Fruit fly (Drosophila melanogaster) whole organism, embryonic: ENCODE data around the gene CG15818.
A peak's percentile ranks its signal among the peaks of the same experiment; 100 is the strongest.

Experiments used
- Atf-2 ChIP-seq: fragments of 200-800 bp; sonication (Bioruptor generic); optimal IDR thresholded peaks from 2 replicates; lab custom pipeline; 2016; ENCODE audit warnings: missing biosample characterization, missing genetic modification characterization
- CG10209 ChIP-seq: fragments of 200-800 bp; sonication (Bioruptor generic); optimal IDR thresholded peaks from 3 replicates; lab custom pipeline; 2017; ENCODE audit warnings: missing biosample characterization, mild to moderate bottlenecking, missing genetic modification characterization, missing genetic modification reagents
- CG10274 ChIP-seq: fragments of 200-800 bp; sonication (Bioruptor generic); optimal IDR thresholded peaks from 3 replicates; lab custom pipeline; 2017; ENCODE audit warnings: missing biosample characterization, mild to moderate bottlenecking, missing genetic modification characterization
- CG10654 ChIP-seq: fragments of 200-800 bp; sonication (Bioruptor generic); optimal IDR thresholded peaks from 2 replicates; lab custom pipeline; 2016; ENCODE audit warnings: missing biosample characterization, missing genetic modification characterization
- CG10959 ChIP-seq: fragments of 200-800 bp; sonication (Bioruptor generic); IDR thresholded peaks from 2 replicates; pipeline ENCODE4 v1.3.6; 2022; ENCODE audit warnings: missing biosample characterization, missing genetic modification characterization
- CG11093 ChIP-seq: fragments of 200-800 bp; sonication (Bioruptor generic); IDR thresholded peaks from 3 replicates; pipeline ENCODE4 v1.3.6; 2022; ENCODE audit warnings: missing biosample characterization, missing genetic modification characterization
- CG11398 ChIP-seq: fragments of 200-800 bp; sonication (Bioruptor generic); optimal IDR thresholded peaks from 2 replicates; lab custom pipeline; 2016; ENCODE audit warnings: missing biosample characterization, missing genetic modification characterization
- CG11504 ChIP-seq: fragments of 200-800 bp; sonication (Bioruptor generic); optimal IDR thresholded peaks from 3 replicates; lab custom pipeline; 2019; ENCODE audit warnings: missing biosample characterization, mild to moderate bottlenecking, missing genetic modification characterization, moderate library complexity
- CG14710 ChIP-seq: fragments of 200-800 bp; sonication (Bioruptor generic); optimal IDR thresholded peaks from 3 replicates; lab custom pipeline; 2019; ENCODE audit warnings: missing biosample characterization, mild to moderate bottlenecking, missing genetic modification characterization, moderate library complexity
- CG15479 ChIP-seq: fragments of 200-800 bp; sonication (Bioruptor generic); optimal IDR thresholded peaks from 3 replicates; lab custom pipeline; 2019; ENCODE audit warnings: missing biosample characterization, mild to moderate bottlenecking, missing genetic modification characterization, moderate library complexity
- CG16863 ChIP-seq: fragments of 200-800 bp; sonication (Bioruptor generic); optimal IDR thresholded peaks from 3 replicates; lab custom pipeline; 2016; ENCODE audit warnings: missing biosample characterization, missing genetic modification characterization
- CG17612 ChIP-seq: fragments of 200-800 bp; sonication (Bioruptor generic); IDR thresholded peaks from 2 replicates; pipeline ENCODE4 v1.3.6; 2022; ENCODE audit warnings: missing biosample characterization, missing genetic modification characterization
- CG17802 ChIP-seq: fragments of 200-800 bp; sonication (Bioruptor generic); optimal IDR thresholded peaks from 2 replicates; lab custom pipeline; 2018; ENCODE audit warnings: missing biosample characterization, mild to moderate bottlenecking, missing genetic modification characterization, moderate library complexity
- CG2120 ChIP-seq: fragments of 200-800 bp; sonication (Bioruptor generic); optimal IDR thresholded peaks from 3 replicates; lab custom pipeline; 2016; ENCODE audit warnings: missing biosample characterization, missing genetic modification characterization
- CG2129 ChIP-seq: fragments of 200-800 bp; sonication (Bioruptor generic); IDR thresholded peaks from 2 replicates; pipeline ENCODE4 v1.3.6; 2022; ENCODE audit warnings: missing biosample characterization, missing genetic modification characterization; ENCODE audit not compliant: partially characterized antibody
- CG3281 ChIP-seq: fragments of 200-800 bp; sonication (Bioruptor generic); optimal IDR thresholded peaks from 3 replicates; lab custom pipeline; 2017; ENCODE audit warnings: missing biosample characterization, mild to moderate bottlenecking, missing genetic modification characterization
- CG3838 ChIP-seq: fragments of 200-800 bp; sonication (Bioruptor generic); optimal IDR thresholded peaks from 3 replicates; lab custom pipeline; 2016; ENCODE audit warnings: missing biosample characterization, missing genetic modification characterization
- CG7839 ChIP-seq: fragments of 200-800 bp; sonication (Bioruptor generic); optimal IDR thresholded peaks from 3 replicates; lab custom pipeline; 2018; ENCODE audit warnings: missing biosample characterization, mild to moderate bottlenecking, missing genetic modification characterization, moderate library complexity
- CG7987 ChIP-seq: fragments of 200-800 bp; sonication (Bioruptor generic); optimal IDR thresholded peaks from 2 replicates; lab custom pipeline; 2018; ENCODE audit warnings: missing biosample characterization, mild to moderate bottlenecking, missing genetic modification characterization, moderate library complexity
- CG9932 ChIP-seq: fragments of 200-800 bp; sonication (Bioruptor generic); IDR thresholded peaks from 2 replicates; pipeline ENCODE4 v1.3.6; 2022; ENCODE audit warnings: missing biosample characterization, missing genetic modification characterization
- Hey ChIP-seq: fragments of 200-800 bp; sonication (Bioruptor generic); optimal IDR thresholded peaks from 3 replicates; lab custom pipeline; 2018; ENCODE audit warnings: missing biosample characterization, mild to moderate bottlenecking, missing genetic modification characterization
- Kr ChIP-seq: fragments of 200-800 bp; sonication (Bioruptor generic); optimal IDR thresholded peaks from 2 replicates; lab custom pipeline; 2017; ENCODE audit warnings: missing biosample characterization, mild to moderate bottlenecking, missing genetic modification characterization
- Sin3A ChIP-seq: fragments of >200 bp; optimal IDR thresholded peaks from 2 replicates; lab custom pipeline; 2018
- Tbp ChIP-seq: fragments of >200 bp; optimal IDR thresholded peaks from 2 replicates; lab custom pipeline; 2018; ENCODE audit warnings: missing biosample characterization, missing genetic modification characterization
- Usf ChIP-seq: fragments of 200-800 bp; sonication (Bioruptor generic); optimal IDR thresholded peaks from 2 replicates; lab custom pipeline; 2017; ENCODE audit warnings: missing genotype, missing biosample characterization, missing genetic modification characterization
- ash1 ChIP-seq: fragments of 200-800 bp; sonication (Bioruptor generic); optimal IDR thresholded peaks from 2 replicates; lab custom pipeline; 2018; ENCODE audit warnings: missing biosample characterization, mild to moderate bottlenecking, missing genetic modification characterization
- bbx ChIP-seq: fragments of 200-800 bp; sonication (Bioruptor generic); IDR thresholded peaks from 2 replicates; pipeline ENCODE4 v1.3.6; 2022; ENCODE audit warnings: missing biosample characterization, missing genetic modification characterization; ENCODE audit not compliant: partially characterized antibody
- bcd ChIP-seq: fragments of 200-800 bp; sonication (Bioruptor generic); optimal IDR thresholded peaks from 2 replicates; lab custom pipeline; 2017; ENCODE audit warnings: missing biosample characterization, mild to moderate bottlenecking, missing genetic modification characterization
- cad ChIP-seq: fragments of >200 bp; optimal IDR thresholded peaks from 2 replicates; lab custom pipeline; 2017; ENCODE audit warnings: missing biosample characterization, missing genetic modification characterization
- chm ChIP-seq: fragments of 200-800 bp; sonication (Bioruptor generic); IDR thresholded peaks from 2 replicates; pipeline ENCODE4 v1.3.6; 2022; ENCODE audit warnings: missing biosample characterization, missing genetic modification characterization
- croc ChIP-seq: fragments of 200-800 bp; sonication (Bioruptor generic); conservative IDR thresholded peaks from 3 replicates; pipeline ENCODE4 v1.3.6; 2022; ENCODE audit warnings: missing biosample characterization, missing genetic modification characterization
- dmrt11E ChIP-seq: fragments of 200-800 bp; sonication (Bioruptor generic); optimal IDR thresholded peaks from 3 replicates; lab custom pipeline; 2018; ENCODE audit warnings: missing biosample characterization, mild to moderate bottlenecking, missing genetic modification characterization, moderate library complexity
- eve ChIP-seq, 2 experiments: fragments of >200 bp; optimal IDR thresholded peaks; 2 replicates each; lab custom pipeline; 2017; ENCODE audit warnings: missing biosample characterization in 2 of 2, missing genetic modification characterization in 2 of 2
- exex ChIP-seq: fragments of 200-800 bp; sonication (Bioruptor generic); optimal IDR thresholded peaks from 4 replicates; lab custom pipeline; 2018; ENCODE audit warnings: missing biosample characterization, mild to moderate bottlenecking, missing genetic modification characterization, moderate library complexity
- eyg ChIP-seq: fragments of 200-800 bp; sonication (Bioruptor generic); optimal IDR thresholded peaks from 3 replicates; lab custom pipeline; 2016; ENCODE audit warnings: missing biosample characterization, missing genetic modification characterization
- grau ChIP-seq: fragments of 200-800 bp; optimal IDR thresholded peaks from 3 replicates; lab custom pipeline; 2019; ENCODE audit warnings: missing biosample characterization, mild to moderate bottlenecking, missing genetic modification characterization, moderate library complexity
- gsb ChIP-seq: fragments of 200-800 bp; sonication (Bioruptor generic); IDR thresholded peaks from 2 replicates; pipeline ENCODE4 v1.3.6; 2022; ENCODE audit warnings: missing biosample characterization, missing genetic modification characterization
- hbn ChIP-seq: fragments of 200-800 bp; sonication (Bioruptor generic); IDR thresholded peaks from 2 replicates; pipeline ENCODE4 v1.3.6; 2022; ENCODE audit warnings: missing biosample characterization, missing genetic modification characterization; ENCODE audit not compliant: partially characterized antibody
- klu ChIP-seq: fragments of 200-800 bp; sonication (Bioruptor generic); IDR thresholded peaks from 2 replicates; pipeline ENCODE4 v1.3.6; 2022; ENCODE audit warnings: missing biosample characterization, missing genetic modification characterization
- pfk ChIP-seq: fragments of 200-800 bp; sonication (Bioruptor generic); optimal IDR thresholded peaks from 2 replicates; lab custom pipeline; 2018; ENCODE audit warnings: missing biosample characterization, mild to moderate bottlenecking, missing genetic modification characterization, moderate library complexity
- pho ChIP-seq: fragments of 200-800 bp; sonication (Bioruptor generic); optimal IDR thresholded peaks from 2 replicates; lab custom pipeline; 2016; ENCODE audit warnings: missing biosample characterization, missing genetic modification characterization
- pros ChIP-seq: fragments of 200-800 bp; sonication (Bioruptor generic); optimal IDR thresholded peaks from 3 replicates; lab custom pipeline; 2019; ENCODE audit warnings: missing biosample characterization, mild to moderate bottlenecking, missing genetic modification characterization, moderate library complexity
- pum ChIP-seq: fragments of 200-800 bp; sonication (Bioruptor generic); optimal IDR thresholded peaks from 2 replicates; lab custom pipeline; 2016; ENCODE audit warnings: missing biosample characterization, missing genetic modification characterization
- rib ChIP-seq: fragments of 200-800 bp; sonication (Bioruptor generic); IDR thresholded peaks from 2 replicates; pipeline ENCODE4 v1.3.6; 2022; ENCODE audit warnings: missing biosample characterization, missing genetic modification characterization
- run ChIP-seq: fragments of 200-800 bp; sonication (Bioruptor generic); optimal IDR thresholded peaks from 3 replicates; lab custom pipeline; 2018; ENCODE audit warnings: missing biosample characterization, mild to moderate bottlenecking, missing genetic modification characterization
- schlank ChIP-seq: fragments of 200-800 bp; sonication (Bioruptor generic); optimal IDR thresholded peaks from 2 replicates; lab custom pipeline; 2018; ENCODE audit warnings: missing biosample characterization, mild to moderate bottlenecking, missing genetic modification characterization
- sens-2 ChIP-seq: fragments of 200-800 bp; sonication (Bioruptor generic); IDR thresholded peaks from 2 replicates; pipeline ENCODE4 v1.3.6; 2022; ENCODE audit warnings: missing biosample characterization, missing genetic modification characterization
- trh ChIP-seq: fragments of 200-800 bp; sonication (Bioruptor generic); optimal IDR thresholded peaks from 2 replicates; lab custom pipeline; 2016; ENCODE audit warnings: missing biosample characterization, missing genetic modification characterization
- twi ChIP-seq: fragments of 200-800 bp; optimal IDR thresholded peaks from 2 replicates; lab custom pipeline; 2019; ENCODE audit warnings: missing biosample characterization, mild to moderate bottlenecking, missing genetic modification characterization, moderate library complexity
- unc-4 ChIP-seq: fragments of 200-800 bp; sonication (Bioruptor generic); IDR thresholded peaks from 2 replicates; pipeline ENCODE4 v1.3.6; 2022; ENCODE audit warnings: missing biosample characterization, missing genetic modification characterization; ENCODE audit not compliant: partially characterized antibody

The CG15818 gene

dm6 chr2L:7433957-7434736, 23.4 kb downstream of the CG15818 start (continued):
- TF ChIP-seq unc-4 (GFP tag; lab: Robert Waterston, UW), result no peak
- peak; percentile 88 for TF ChIP-seq CG9932
- TF ChIP-seq CG7987 (GFP tag; lab: Kevin White, UChicago), result no peak
- no peak for TF ChIP-seq bbx
- TF ChIP-seq CG15479 (GFP tag; lab: Kevin White, UChicago), result no peak
- no peak for TF ChIP-seq pros (GFP tag; lab: Kevin White, UChicago)
- peak; percentile 6 for TF ChIP-seq twi (tag; lab: Kevin White, UChicago)
- no peak for TF ChIP-seq CG14710 (tag; lab: Kevin White, UChicago)
- peak; percentile 74 for TF ChIP-seq CG3281 (GFP tag; lab: Kevin White, UChicago)
- no peak for TF ChIP-seq hbn (GFP tag; lab: Robert Waterston, UW)
- TF ChIP-seq CG10654 (GFP tag; lab: Kevin White, UChicago), result no peak
- peak; percentile 90 for TF ChIP-seq CG2120 (GFP tag; lab: Kevin White, UChicago)
- peak; percentile 73; the same call in 1 of the 2 replicates for TF ChIP-seq chm (GFP tag; lab: Robert Waterston, UW)
- TF ChIP-seq dmrt11E, result peak; percentile 7
- peak; percentile 57 for TF ChIP-seq bcd (GFP tag; lab: Kevin White, UChicago)
- peak; percentile 78 for TF ChIP-seq exex (tag; lab: Kevin White, UChicago)
- TF ChIP-seq CG17802 (tag; lab: Kevin White, UChicago), result no peak
- peak; percentile 86 for TF ChIP-seq grau
- TF ChIP-seq Kr (GFP tag; lab: Kevin White, UChicago), result no peak
- no peak for TF ChIP-seq eyg
- peak; percentile 13; the same call in 1 of the 2 replicates for TF ChIP-seq sens-2
- peak; percentile 71 for TF ChIP-seq CG17612
- peak; percentile 45 for TF ChIP-seq gsb
- peak; percentile 90 for TF ChIP-seq CG11504 (tag; lab: Kevin White, UChicago)
- TF ChIP-seq Atf-2 (GFP tag; lab: Kevin White, UChicago), result no peak
- TF ChIP-seq CG11398 (GFP tag; lab: Kevin White, UChicago), result no peak
- no peak for TF ChIP-seq Sin3A (lab: Kevin White, UChicago)
- TF ChIP-seq Tbp (GFP tag; lab: Kevin White, UChicago), result no peak
- no peak for TF ChIP-seq cad
- TF ChIP-seq CG16863 (GFP tag; lab: Kevin White, UChicago), result peak; percentile 1
- peak; percentile 81 for TF ChIP-seq klu (GFP tag; lab: Robert Waterston, UW)
- peak; percentile 51 for TF ChIP-seq pho (GFP tag; lab: Kevin White, UChicago)
- peak in 1 of 2 experiments; percentile 56 for TF ChIP-seq eve (GFP tag; optimal IDR thresholded peaks at IDR 0.05; lab: Kevin White, UChicago)
- 0 out of 3 replicates have a peak, but pooled peaks have one; percentile 46 for TF ChIP-seq CG11093 (GFP tag; lab: Robert Waterston, UW)
- TF ChIP-seq CG3838 (GFP tag; lab: Kevin White, UChicago), result peak; percentile 8
- TF ChIP-seq CG2129 (GFP tag; lab: Robert Waterston, UW), result no peak
- peak; percentile 38; the same call in 1 of the 2 replicates for TF ChIP-seq CG10959
- TF ChIP-seq CG7839, result peak; percentile 86
- no peak for TF ChIP-seq Hey (tag; lab: Kevin White, UChicago)
- TF ChIP-seq CG10274 (GFP tag; lab: Kevin White, UChicago), result peak; percentile 44
- TF ChIP-seq trh, result no peak
- TF ChIP-seq pfk (GFP tag; lab: Kevin White, UChicago), result no peak
- peak; percentile 88 for TF ChIP-seq rib (GFP tag; lab: Robert Waterston, UW)
- no peak for TF ChIP-seq pum (GFP tag; lab: Kevin White, UChicago)
- peak; percentile 49 for TF ChIP-seq Usf
- peak; percentile 83 for TF ChIP-seq schlank
- no peak for TF ChIP-seq ash1
- no peak; the same call in 2 of the 3 replicates for TF ChIP-seq croc (GFP tag; lab: Robert Waterston, UW)
- TF ChIP-seq run (tag; lab: Kevin White, UChicago), result peak; percentile 44
- TF ChIP-seq CG10209 (GFP tag; lab: Kevin White, UChicago), result peak; percentile 78
